Fruit fly (Drosophila melanogaster): Measurements from ENCODE around the gene Krn.

Krn gene

dm6 chr3L:17621451-17621946, 32.6 kb downstream of the Krn start, which contains the start of the genes Vps60 and anchor (continued):
- TF ChIP-seq slbo (GFP tag; IDR thresholded peaks at IDR 0.05) = peak; percentile 54; the same call in 1 of the 2 replicates
- no peak for TF ChIP-seq bbx (GFP tag; IDR thresholded peaks at IDR 0.05; ENCODE audit: partially characterized antibody)
- no peak for TF ChIP-seq Dfd (GFP tag; optimal IDR thresholded peaks at IDR 0.05)
- TF ChIP-seq CG30020 (tag; optimal IDR thresholded peaks at IDR 0.05) = peak; percentile 59
- TF ChIP-seq nerfin-2 (GFP tag; IDR thresholded peaks at IDR 0.05; ENCODE audit: partially characterized antibody) = no peak
- no peak for TF ChIP-seq CG6791 (GFP tag; IDR thresholded peaks at IDR 0.05; ENCODE audit: partially characterized antibody)
- no peak for TF ChIP-seq sc (optimal IDR thresholded peaks at IDR 0.05)
- no peak for TF ChIP-seq sc (GFP tag; optimal IDR thresholded peaks at IDR 0.05)
- TF ChIP-seq CG1792 (GFP tag; optimal IDR thresholded peaks at IDR 0.05) = peak; percentile 70
- TF ChIP-seq E2f2 (GFP tag; IDR thresholded peaks at IDR 0.05) = peak; percentile 65
- TF ChIP-seq CG34224 (GFP tag; IDR thresholded peaks at IDR 0.05; ENCODE audit: partially characterized antibody) = no peak
- TF ChIP-seq shn (GFP tag; optimal IDR thresholded peaks at IDR 0.05) = peak; percentile 66
- peak; percentile 71 for TF ChIP-seq ind (GFP tag; optimal IDR thresholded peaks at IDR 0.05)
- TF ChIP-seq CG10462 (GFP tag; optimal IDR thresholded peaks at IDR 0.05) = peak; percentile 4
- TF ChIP-seq Dek (tag; optimal IDR thresholded peaks at IDR 0.05) = peak; percentile 29
- TF ChIP-seq CG31388 (GFP tag; optimal IDR thresholded peaks at IDR 0.05) = no peak
- no peak for TF ChIP-seq CG6654 (GFP tag; optimal IDR thresholded peaks at IDR 0.05)
- TF ChIP-seq CG18476 (GFP tag; optimal IDR thresholded peaks at IDR 0.05) = peak; percentile 63
- peak; percentile 48 for TF ChIP-seq Bdp1 (GFP tag; optimal IDR thresholded peaks at IDR 0.05)
- peak; percentile 98 for TF ChIP-seq kay (GFP tag; optimal IDR thresholded peaks at IDR 0.05)
- peak; percentile 82 for TF ChIP-seq gro (GFP tag; optimal IDR thresholded peaks at IDR 0.05)
- TF ChIP-seq ab (GFP tag; optimal IDR thresholded peaks at IDR 0.05) = no peak
- TF ChIP-seq wor (GFP tag; IDR thresholded peaks at IDR 0.05) = no peak
- TF ChIP-seq Atf-2 (GFP tag; optimal IDR thresholded peaks at IDR 0.05) = no peak
- peak; percentile 87 for TF ChIP-seq CG14710 (tag; optimal IDR thresholded peaks at IDR 0.05)
- TF ChIP-seq sna (GFP tag; IDR thresholded peaks at IDR 0.05; ENCODE audit: partially characterized antibody) = no peak
- TF ChIP-seq YL-1 (GFP tag; optimal IDR thresholded peaks at IDR 0.05) = peak; percentile 77
- no peak for TF ChIP-seq Dref (GFP tag; IDR thresholded peaks at IDR 0.05)
- TF ChIP-seq CG8290 (GFP tag; optimal IDR thresholded peaks at IDR 0.05) = peak; percentile 18
- TF ChIP-seq CG8290 (tag; optimal IDR thresholded peaks at IDR 0.05) = no peak
- TF ChIP-seq Sry-δ (GFP tag; optimal IDR thresholded peaks at IDR 0.05) = peak; percentile 59
- TF ChIP-seq CG9817 (tag; optimal IDR thresholded peaks at IDR 0.05) = peak; percentile 11
- TF ChIP-seq B-H1 (GFP tag; IDR thresholded peaks at IDR 0.05) = no peak
- TF ChIP-seq Hr51 (GFP tag; optimal IDR thresholded peaks at IDR 0.05) = peak; percentile 37 to 69
- no peak for TF ChIP-seq lov (optimal IDR thresholded peaks at IDR 0.05)
- no peak for TF ChIP-seq lov (GFP tag; IDR thresholded peaks at IDR 0.05)
- no peak for TF ChIP-seq yki (optimal IDR thresholded peaks at IDR 0.05)
- TF ChIP-seq NC2α (GFP tag; optimal IDR thresholded peaks at IDR 0.05) = peak; percentile 37
- TF ChIP-seq CG4404 (GFP tag; IDR thresholded peaks at IDR 0.05) = no peak
- TF ChIP-seq D19A (tag; optimal IDR thresholded peaks at IDR 0.05) = peak; percentile 20
- TF ChIP-seq CG7357 (GFP tag; IDR thresholded peaks at IDR 0.05) = no peak
- no peak for TF ChIP-seq CG7372 (GFP tag; IDR thresholded peaks at IDR 0.05)
- peak; percentile 66 for TF ChIP-seq Dip3 (GFP tag; optimal IDR thresholded peaks at IDR 0.05)
- no peak for TF ChIP-seq ttk (GFP tag; IDR thresholded peaks at IDR 0.05)
- no peak for TF ChIP-seq danr (GFP tag; IDR thresholded peaks at IDR 0.05)
- no peak for TF ChIP-seq odd (GFP tag; optimal IDR thresholded peaks at IDR 0.05)
- peak; percentile 43 for TF ChIP-seq CG2678 (tag; optimal IDR thresholded peaks at IDR 0.05)
- TF ChIP-seq abd-A (tag; optimal IDR thresholded peaks at IDR 0.05) = no peak
- TF ChIP-seq CG10565 (GFP tag; optimal IDR thresholded peaks at IDR 0.05) = no peak
- no peak for TF ChIP-seq CG11695 (GFP tag; IDR thresholded peaks at IDR 0.05)
- TF ChIP-seq CG15696 (tag; optimal IDR thresholded peaks at IDR 0.05) = no peak
- TF ChIP-seq usp (GFP tag; optimal IDR thresholded peaks at IDR 0.05) = no peak
- peak; percentile 13 for TF ChIP-seq Asciz (GFP tag; optimal IDR thresholded peaks at IDR 0.05)

Data from whole organism, embryonic.